Fruit fly (Drosophila melanogaster) whole organism, wandering third instar larva: ENCODE data around the gene MSAmiP.

ENCODE experiments used
- Abd-B ChIP-seq: fragments of >200 bp; optimal IDR thresholded peaks from 2 replicates; lab custom pipeline; 2017; ENCODE audit warnings: missing biosample characterization, missing genetic modification characterization
- pan ChIP-seq: fragments of >200 bp; optimal IDR thresholded peaks from 2 replicates; lab custom pipeline; 2017
- psq ChIP-seq: fragments of 200-800 bp; sonication (Bioruptor generic); optimal IDR thresholded peaks from 3 replicates; lab custom pipeline; 2017; ENCODE audit warnings: missing biosample characterization, mild to moderate bottlenecking, missing genetic modification characterization, moderate library complexity

DNA sequence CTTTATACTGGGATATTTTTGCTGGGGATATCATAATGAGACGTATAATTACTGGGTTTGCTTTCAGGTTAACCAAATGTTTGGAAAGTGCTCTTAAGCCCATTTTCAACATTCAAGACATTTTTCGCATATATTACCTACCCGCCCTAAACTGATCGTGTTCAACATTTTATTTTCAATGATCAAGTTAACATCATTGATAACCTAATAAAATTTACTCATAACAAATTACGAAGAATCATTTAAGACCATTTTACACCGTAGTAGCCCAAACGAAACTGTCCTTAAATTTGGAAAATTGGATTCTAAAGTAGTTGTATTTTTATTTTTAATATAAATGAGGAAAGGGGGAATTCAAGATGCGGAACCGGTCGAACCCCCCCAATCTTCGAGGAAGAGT, 108.1 kb downstream of the MSAmiP start, which contains the start of gene Glut3:
- TF ChIP-seq Abd-B (GFP tag; lab: Kevin White, UChicago): no peak
- no peak for TF ChIP-seq psq
- TF ChIP-seq pan (lab: Kevin White, UChicago): no peak
